Worm (Caenorhabditis elegans): Measurements from ENCODE around the gene scrm-8.
"Not testable (repeated sequence)": the region's sequence is repeated elsewhere in the genome, so short reads cannot be mapped to it uniquely, and the experiment has no call there.

- not testable (repeated sequence) for TF ChIP-seq ama-1 (optimal IDR thresholded peaks at IDR 0.05); tra-4 (tag; optimal IDR thresholded peaks at IDR 0.05); hmg-4 (GFP tag; optimal IDR thresholded peaks at IDR 0.05); tbx-37 (GFP tag; conservative IDR thresholded peaks at IDR 0.05)
Measured at ce11 chrIV:4125657-4126056, 38.8 kb upstream of the scrm-8 start, which contains the start of gene F49F1.7.

Measured in whole organism, early embryonic.